Worm (Caenorhabditis elegans) whole organism, early embryonic: ENCODE results near the gene nmgp-1.

ENCODE experiments used
- ets-7 ChIP-seq: sonication (generic microtip); optimal IDR thresholded peaks from 2 replicates; lab custom pipeline; 2016; ENCODE audit warnings: missing genotype, missing genetic modification characterization, missing compliant biosample characterization
- hmg-4 ChIP-seq: fragments of 200-800 bp; sonication (Bioruptor generic); optimal IDR thresholded peaks from 2 replicates; lab custom pipeline; 2018; ENCODE audit warnings: mild to moderate bottlenecking, missing genetic modification characterization, missing compliant biosample characterization
- tbx-37 ChIP-seq: fragments of 200-800 bp; sonication (Bioruptor generic); conservative IDR thresholded peaks from 2 replicates; pipeline ENCODE4 v1.3.6; 2022; ENCODE audit warnings: missing genetic modification reagents, missing genetic modification characterization, missing compliant biosample characterization

- TF ChIP-seq hmg-4 (no peak), ets-7 (tag; lab: Kevin White, UChicago) (no peak), tbx-37 (GFP tag; lab: Robert Waterston, UW) (no peak)
These were observed 26.2 kb downstream of the nmgp-1 start, which contains the start of gene F13H8.6 for ce11 chrII:6286865-6287264.
